Worm (Caenorhabditis elegans): Measurements from ENCODE around the gene Y44A6D.3.

The Y44A6D.3 gene

ce11 chrV:20792371-20792890 is at the start of gene Y44A6D.3:
Gene Y44A6D.3 (minus strand): TSS chrV:20792421.
- TF ChIP-seq mls-2 (tag; optimal IDR thresholded peaks at IDR 0.05) (no peak), pha-4 (tag; optimal IDR thresholded peaks at IDR 0.05) (no peak), unc-62 (GFP tag; optimal IDR thresholded peaks at IDR 0.05) (no peak), lin-32 (GFP tag; optimal IDR thresholded peaks at IDR 0.05) (no peak), tbx-8 (GFP tag; optimal IDR thresholded peaks at IDR 0.05) (no peak), ceh-83 (GFP tag; optimal IDR thresholded peaks at IDR 0.05) (no peak), unc-39 (tag; optimal IDR thresholded peaks at IDR 0.05) (no peak), sem-2 (GFP tag; optimal IDR thresholded peaks at IDR 0.05) (no peak), unc-120 (tag; optimal IDR thresholded peaks at IDR 0.05; ENCODE audit: poor library complexity, severe bottlenecking) (no peak), elt-3 (tag; optimal IDR thresholded peaks at IDR 0.05) (no peak), nhr-76 (tag; optimal IDR thresholded peaks at IDR 0.05) (no peak), lsy-2 (tag; optimal IDR thresholded peaks at IDR 0.05) (no peak), mep-1 (tag; optimal IDR thresholded peaks at IDR 0.05) (no peak), ceh-39 (tag; optimal IDR thresholded peaks at IDR 0.05) (no peak), nhr-12 (tag; optimal IDR thresholded peaks at IDR 0.05) (no peak), mab-5 (tag; optimal IDR thresholded peaks at IDR 0.05) (no peak), M03D4.4 (tag; optimal IDR thresholded peaks at IDR 0.05) (no peak)

- TF ChIP-seq lin-13 (tag; optimal IDR thresholded peaks at IDR 0.05) (no peak), unc-39 (tag; optimal IDR thresholded peaks at IDR 0.05) (no peak), lin-32 (GFP tag; optimal IDR thresholded peaks at IDR 0.05) (no peak)
Measured at ce11 chrV:20841484-20841883, 49.3 kb upstream of the Y44A6D.3 start.

ce11 chrV:20838565-20838964 is 46.3 kb upstream of the Y44A6D.3 start, which contains the start of gene exos-7:
Gene exos-7 (plus strand): TSS chrV:20838865.
- TF ChIP-seq unc-62 (GFP tag; optimal IDR thresholded peaks at IDR 0.05) (no peak), mep-1 (tag; optimal IDR thresholded peaks at IDR 0.05) (no peak), hlh-1 (tag; optimal IDR thresholded peaks at IDR 0.05) (no peak), nhr-12 (tag; optimal IDR thresholded peaks at IDR 0.05) (no peak), snpc-4 (tag; optimal IDR thresholded peaks at IDR 0.05) (no peak)

ce11 chrV:20837765-20838164 is 45.5 kb upstream of the Y44A6D.3 start, which contains the start of gene mrps-12:
Gene mrps-12 (plus strand): TSS chrV:20838080.
- TF ChIP-seq ceh-83 (GFP tag; optimal IDR thresholded peaks at IDR 0.05) (peak; percentile 41), sptf-1 (tag; optimal IDR thresholded peaks at IDR 0.05) (no peak), ces-1 (GFP tag; optimal IDR thresholded peaks at IDR 0.05) (peak; percentile 10)

ce11 chrV:20832554-20832963 is 40.3 kb upstream of the Y44A6D.3 start:
- TF ChIP-seq nhr-2 (tag; optimal IDR thresholded peaks at IDR 0.05) (no peak), lsy-2 (tag; optimal IDR thresholded peaks at IDR 0.05) (no peak), mep-1 (tag; optimal IDR thresholded peaks at IDR 0.05) (peak; percentile 52), zip-8 (tag; optimal IDR thresholded peaks at IDR 0.05) (no peak), unc-39 (tag; optimal IDR thresholded peaks at IDR 0.05) (no peak), snpc-4 (tag; optimal IDR thresholded peaks at IDR 0.05) (no peak), ces-1 (GFP tag; optimal IDR thresholded peaks at IDR 0.05) (peak; percentile 90), lin-13 (tag; optimal IDR thresholded peaks at IDR 0.05) (peak; percentile 7), sptf-1 (tag; optimal IDR thresholded peaks at IDR 0.05) (peak; percentile 63), ceh-39 (tag; optimal IDR thresholded peaks at IDR 0.05) (no peak), unc-120 (tag; optimal IDR thresholded peaks at IDR 0.05; ENCODE audit: poor library complexity, severe bottlenecking) (no peak), bed-3 (GFP tag; optimal IDR thresholded peaks at IDR 0.05) (peak; percentile 15), nhr-28 (tag; optimal IDR thresholded peaks at IDR 0.05) (no peak), ceh-43 (GFP tag; optimal IDR thresholded peaks at IDR 0.05) (no peak), pha-4 (tag; optimal IDR thresholded peaks at IDR 0.05) (no peak), nhr-12 (tag; optimal IDR thresholded peaks at IDR 0.05) (no peak)

ce11 chrV:20831867-20832266 is 39.6 kb upstream of the Y44A6D.3 start:
- TF ChIP-seq pha-4 (tag; optimal IDR thresholded peaks at IDR 0.05), result peak; percentile 45
- TF ChIP-seq unc-39 (tag; optimal IDR thresholded peaks at IDR 0.05), result no peak
- no peak for TF ChIP-seq mep-1 (tag; optimal IDR thresholded peaks at IDR 0.05)
- TF ChIP-seq ceh-83 (GFP tag; optimal IDR thresholded peaks at IDR 0.05), result no peak
- no peak for TF ChIP-seq elt-1 (tag; optimal IDR thresholded peaks at IDR 0.05; ENCODE audit: borderline replicate concordance, insufficient read depth)

Measured in whole organism, mixed stage, embryonic.